Worm (Caenorhabditis elegans) whole organism, early embryonic: ENCODE measurements around the gene R151.8.
A peak's percentile ranks its signal among the peaks of the same experiment; 100 is the strongest.

Experiments
- B0310.2 ChIP-seq: sonication (generic microtip); optimal IDR thresholded peaks from 2 replicates; lab custom pipeline; 2016; ENCODE audit warnings: mild to moderate bottlenecking, missing genetic modification characterization, missing compliant biosample characterization
- F13C5.2 ChIP-seq: sonication (generic microtip); optimal IDR thresholded peaks from 2 replicates; lab custom pipeline; 2017; ENCODE audit warnings: mild to moderate bottlenecking, missing genetic modification characterization, inconsistent platforms, missing compliant biosample characterization
- aly-1 ChIP-seq: sonication (generic microtip); optimal IDR thresholded peaks from 2 replicates; lab custom pipeline; 2016; ENCODE audit warnings: missing genetic modification characterization, missing compliant biosample characterization
- ama-1 ChIP-seq: fragments of 150-350 bp; optimal IDR thresholded peaks from 2 replicates; lab custom pipeline; 2014
- ceh-13 ChIP-seq: fragments of 200-800 bp; sonication (Bioruptor generic); optimal IDR thresholded peaks from 2 replicates; lab custom pipeline; 2018; ENCODE audit warnings: mild to moderate bottlenecking, missing genetic modification characterization, missing compliant biosample characterization
- ceh-36 ChIP-seq: sonication (generic microtip); optimal IDR thresholded peaks from 2 replicates; lab custom pipeline; 2016; ENCODE audit warnings: missing genetic modification characterization, inconsistent platforms, missing compliant biosample characterization
- ets-7 ChIP-seq: sonication (generic microtip); optimal IDR thresholded peaks from 2 replicates; lab custom pipeline; 2016; ENCODE audit warnings: missing genotype, missing genetic modification characterization, missing compliant biosample characterization
- flt-1 ChIP-seq: fragments of 200-800 bp; sonication (Bioruptor generic); IDR thresholded peaks from 2 replicates; pipeline ENCODE4 v1.3.6; 2022; ENCODE audit warnings: missing genetic modification characterization, missing compliant biosample characterization
- hmbx-1 ChIP-seq: sonication (generic microtip); optimal IDR thresholded peaks from 2 replicates; lab custom pipeline; 2016; ENCODE audit warnings: mild to moderate bottlenecking, missing genetic modification characterization, missing compliant biosample characterization
- hmg-4 ChIP-seq: fragments of 200-800 bp; sonication (Bioruptor generic); optimal IDR thresholded peaks from 2 replicates; lab custom pipeline; 2018; ENCODE audit warnings: mild to moderate bottlenecking, missing genetic modification characterization, missing compliant biosample characterization
- hnd-1 ChIP-seq: sonication (generic microtip); optimal IDR thresholded peaks from 2 replicates; lab custom pipeline; 2016; ENCODE audit warnings: missing genetic modification characterization, missing compliant biosample characterization
- pes-1 ChIP-seq: fragments of 200-800 bp; sonication (Bioruptor generic); IDR thresholded peaks from 2 replicates; pipeline ENCODE4 v1.3.6; 2022; ENCODE audit warnings: missing genetic modification reagents, missing genetic modification characterization, missing compliant biosample characterization
- scrt-1 ChIP-seq: fragments of 200-800 bp; sonication (Bioruptor generic); IDR thresholded peaks from 2 replicates; pipeline ENCODE4 v1.3.6; 2022; ENCODE audit warnings: missing genetic modification characterization, missing compliant biosample characterization
- sea-1 ChIP-seq: fragments of 200-800 bp; sonication (Bioruptor generic); conservative IDR thresholded peaks from 2 replicates; pipeline ENCODE4 v1.3.6; 2022; ENCODE audit warnings: missing genetic modification characterization, missing compliant biosample characterization
- tbx-11 ChIP-seq: fragments of 200-800 bp; sonication (Bioruptor generic); IDR thresholded peaks from 2 replicates; pipeline ENCODE4 v1.3.6; 2022; ENCODE audit warnings: missing genetic modification characterization, missing compliant biosample characterization
- tbx-37 ChIP-seq: fragments of 200-800 bp; sonication (Bioruptor generic); conservative IDR thresholded peaks from 2 replicates; pipeline ENCODE4 v1.3.6; 2022; ENCODE audit warnings: missing genetic modification reagents, missing genetic modification characterization, missing compliant biosample characterization
- tra-4 ChIP-seq: sonication (generic microtip); optimal IDR thresholded peaks from 2 replicates; lab custom pipeline; 2017; ENCODE audit warnings: missing genetic modification characterization, missing compliant biosample characterization

The R151.8 gene

ce11 chrIII:7203130-7203775 lies 26.3 kb downstream of the R151.8 start:
- no peak for TF ChIP-seq hmbx-1
- no peak for TF ChIP-seq aly-1
- TF ChIP-seq flt-1 (GFP tag; lab: Robert Waterston, UW) = no peak
- TF ChIP-seq hmg-4 (GFP tag; lab: Kevin White, UChicago) = no peak
- no peak for TF ChIP-seq hnd-1 (tag; lab: Kevin White, UChicago)
- no peak for TF ChIP-seq B0310.2 (tag; lab: Kevin White, UChicago)
- no peak for TF ChIP-seq ama-1
- no peak for TF ChIP-seq ets-7 (tag; lab: Kevin White, UChicago)
- TF ChIP-seq scrt-1 (GFP tag; lab: Robert Waterston, UW) = no peak
- TF ChIP-seq F13C5.2 = no peak
- no peak for TF ChIP-seq ceh-36 (tag; lab: Kevin White, UChicago)
- no peak for TF ChIP-seq ceh-13 (GFP tag; lab: Kevin White, UChicago)
- TF ChIP-seq sea-1 (GFP tag; lab: Robert Waterston, UW) = no peak
- no peak for TF ChIP-seq tbx-11 (GFP tag; lab: Robert Waterston, UW)
- no peak for TF ChIP-seq tra-4 (tag; lab: Kevin White, UChicago)

- TF ChIP-seq hmbx-1 = no peak
- TF ChIP-seq aly-1 = no peak
- no peak for TF ChIP-seq ets-7 (tag; lab: Kevin White, UChicago)
Measured at ce11 chrIII:7201378-7202256, 28.0 kb downstream of the R151.8 start, which contains the start of gene dpy-31. dpy-31 (plus strand) TSS chrIII:7202206.

- TF ChIP-seq pes-1 = no peak
- TF ChIP-seq tbx-37 (GFP tag; lab: Robert Waterston, UW) = no peak
- TF ChIP-seq hmbx-1 = no peak
- TF ChIP-seq F13C5.2 = no peak
- no peak for TF ChIP-seq aly-1
- no peak for TF ChIP-seq hnd-1 (tag; lab: Kevin White, UChicago)
- no peak for TF ChIP-seq B0310.2 (tag; lab: Kevin White, UChicago)
- TF ChIP-seq scrt-1 (GFP tag; lab: Robert Waterston, UW) = no peak
- no peak for TF ChIP-seq ama-1
- no peak for TF ChIP-seq hmg-4 (GFP tag; lab: Kevin White, UChicago)
- TF ChIP-seq flt-1 (GFP tag; lab: Robert Waterston, UW) = no peak
- no peak for TF ChIP-seq ets-7 (tag; lab: Kevin White, UChicago)
- no peak for TF ChIP-seq ceh-13 (GFP tag; lab: Kevin White, UChicago)
- TF ChIP-seq ceh-36 (tag; lab: Kevin White, UChicago) = no peak
- no peak for TF ChIP-seq tra-4 (tag; lab: Kevin White, UChicago)
- no peak for TF ChIP-seq tbx-11 (GFP tag; lab: Robert Waterston, UW)
- no peak for TF ChIP-seq sea-1 (GFP tag; lab: Robert Waterston, UW)
Measured at ce11 chrIII:7199467-7199866, 30.1 kb downstream of the R151.8 start.

- TF ChIP-seq ceh-36 (tag; lab: Kevin White, UChicago) = no peak
- no peak for TF ChIP-seq aly-1
- TF ChIP-seq hmbx-1 = peak; percentile 0
- TF ChIP-seq pes-1 = peak; percentile 77
- 0 out of 2 replicates have a peak, but pooled peaks have one; percentile 11 for TF ChIP-seq sea-1 (GFP tag; lab: Robert Waterston, UW)
- TF ChIP-seq ets-7 (tag; lab: Kevin White, UChicago) = no peak
- no peak for TF ChIP-seq hmg-4 (GFP tag; lab: Kevin White, UChicago)
- TF ChIP-seq scrt-1 (GFP tag; lab: Robert Waterston, UW) = no peak
- TF ChIP-seq tra-4 (tag; lab: Kevin White, UChicago) = no peak
- no peak for TF ChIP-seq flt-1 (GFP tag; lab: Robert Waterston, UW)
- no peak for TF ChIP-seq tbx-11 (GFP tag; lab: Robert Waterston, UW)
- no peak for TF ChIP-seq ama-1
- peak; percentile 35 for TF ChIP-seq F13C5.2
- TF ChIP-seq tbx-37 (GFP tag; lab: Robert Waterston, UW) = peak; percentile 95
- no peak for TF ChIP-seq B0310.2 (tag; lab: Kevin White, UChicago)
Measured at ce11 chrIII:7198838-7199237, 30.7 kb downstream of the R151.8 start, which contains the start of gene pfd-5. pfd-5 (minus strand) TSS chrIII:7198884.

ce11 chrIII:7197973-7198372 lies 31.6 kb downstream of the R151.8 start, which contains the start of gene exos-9:
exos-9 (minus strand) TSS chrIII:7198073.
- TF ChIP-seq tra-4 (tag; lab: Kevin White, UChicago) = no peak
- no peak for TF ChIP-seq ceh-36 (tag; lab: Kevin White, UChicago)
- TF ChIP-seq B0310.2 (tag; lab: Kevin White, UChicago) = no peak
- TF ChIP-seq ama-1 = no peak
- TF ChIP-seq tbx-11 (GFP tag; lab: Robert Waterston, UW) = no peak
- no peak for TF ChIP-seq F13C5.2
- no peak for TF ChIP-seq scrt-1 (GFP tag; lab: Robert Waterston, UW)
- TF ChIP-seq flt-1 (GFP tag; lab: Robert Waterston, UW) = no peak
- TF ChIP-seq ets-7 (tag; lab: Kevin White, UChicago) = no peak
- TF ChIP-seq aly-1 = no peak
- TF ChIP-seq tbx-37 (GFP tag; lab: Robert Waterston, UW) = no peak
- no peak for TF ChIP-seq hnd-1 (tag; lab: Kevin White, UChicago)
- no peak for TF ChIP-seq ceh-13 (GFP tag; lab: Kevin White, UChicago)
- no peak for TF ChIP-seq pes-1
- TF ChIP-seq hmg-4 (GFP tag; lab: Kevin White, UChicago) = no peak
- TF ChIP-seq sea-1 (GFP tag; lab: Robert Waterston, UW) = no peak
- TF ChIP-seq hmbx-1 = no peak

ce11 chrIII:7195325-7195724 lies 34.3 kb downstream of the R151.8 start, which contains the start of gene F37C12.18:
F37C12.18 (minus strand) TSS chrIII:7195425.
- no peak for TF ChIP-seq B0310.2 (tag; lab: Kevin White, UChicago)
- no peak for TF ChIP-seq tra-4 (tag; lab: Kevin White, UChicago)
- TF ChIP-seq pes-1 = no peak
- no peak for TF ChIP-seq hmg-4 (GFP tag; lab: Kevin White, UChicago)
- no peak for TF ChIP-seq F13C5.2
- TF ChIP-seq ceh-36 (tag; lab: Kevin White, UChicago) = no peak
- no peak for TF ChIP-seq ets-7 (tag; lab: Kevin White, UChicago)
- TF ChIP-seq aly-1 = no peak
- no peak for TF ChIP-seq ama-1
- TF ChIP-seq ceh-13 (GFP tag; lab: Kevin White, UChicago) = no peak
- TF ChIP-seq flt-1 (GFP tag; lab: Robert Waterston, UW) = no peak
- TF ChIP-seq sea-1 (GFP tag; lab: Robert Waterston, UW) = no peak
- no peak for TF ChIP-seq hnd-1 (tag; lab: Kevin White, UChicago)
- no peak for TF ChIP-seq tbx-37 (GFP tag; lab: Robert Waterston, UW)
- no peak for TF ChIP-seq hmbx-1
- no peak for TF ChIP-seq tbx-11 (GFP tag; lab: Robert Waterston, UW)
- TF ChIP-seq scrt-1 (GFP tag; lab: Robert Waterston, UW) = no peak
